Worm (Caenorhabditis elegans) whole organism, midembryonic: Measurements from ENCODE around the gene dos-1.

Experiments used
- flt-1 ChIP-seq: fragments of 200-800 bp; sonication (Bioruptor generic); IDR thresholded peaks from 2 replicates; pipeline ENCODE4 v1.3.6; 2022; ENCODE audit warnings: missing genetic modification characterization, missing compliant biosample characterization
- klf-2 ChIP-seq: fragments of 200-800 bp; sonication (Bioruptor generic); conservative IDR thresholded peaks from 2 replicates; pipeline ENCODE4 v1.3.6; 2022; ENCODE audit warnings: missing genetic modification reagents, missing genetic modification characterization, missing compliant biosample characterization
- tab-1 ChIP-seq: fragments of 200-800 bp; sonication (Bioruptor generic); IDR thresholded peaks from 2 replicates; pipeline ENCODE4 v1.3.6; 2022; ENCODE audit warnings: missing genetic modification characterization, missing compliant biosample characterization
- ztf-23 ChIP-seq: fragments of 200-800 bp; sonication (Bioruptor generic); IDR thresholded peaks from 2 replicates; pipeline ENCODE4 v1.3.6; 2022; ENCODE audit warnings: missing genetic modification reagents, missing genetic modification characterization, missing compliant biosample characterization

ce11 chrIII:9136587-9136986 lies 32.8 kb downstream of the dos-1 start, which contains the start of gene eat-4:
- TF ChIP-seq flt-1 (GFP tag; lab: Robert Waterston, UW) (no peak), ztf-23 (GFP tag; lab: Robert Waterston, UW) (no peak), tab-1 (GFP tag; lab: Robert Waterston, UW) (no peak), klf-2 (no peak)
